Fruit fly (Drosophila melanogaster): ENCODE measurements around the gene TotF.

TotF gene

dm6 chr2L:19958520-19959161 lies 46.5 kb upstream of the TotF start, which contains the start of gene COX4 (continued):
- no peak for TF ChIP-seq CG6654 (GFP tag; optimal IDR thresholded peaks at IDR 0.05)
- no peak for TF ChIP-seq CG9817 (tag; optimal IDR thresholded peaks at IDR 0.05)
- TF ChIP-seq CG18764 (GFP tag; optimal IDR thresholded peaks at IDR 0.05) = no peak
- TF ChIP-seq sisA (GFP tag; IDR thresholded peaks at IDR 0.05) = no peak
- no peak for TF ChIP-seq Sin3A (optimal IDR thresholded peaks at IDR 0.05)
- no peak for TF ChIP-seq cwo (GFP tag; optimal IDR thresholded peaks at IDR 0.05)
- TF ChIP-seq ara (GFP tag; IDR thresholded peaks at IDR 0.05) = no peak
- TF ChIP-seq Mes4 (GFP tag; optimal IDR thresholded peaks at IDR 0.05) = no peak
- TF ChIP-seq zf30C (GFP tag; optimal IDR thresholded peaks at IDR 0.05) = no peak
- TF ChIP-seq CG15011 (GFP tag; optimal IDR thresholded peaks at IDR 0.05) = no peak
- no peak for TF ChIP-seq Gug (GFP tag; IDR thresholded peaks at IDR 0.05)
- peak; percentile 78 for TF ChIP-seq BEAF-32 (GFP tag; optimal IDR thresholded peaks at IDR 0.05)
- no peak for TF ChIP-seq CG8944 (GFP tag; optimal IDR thresholded peaks at IDR 0.05)
- TF ChIP-seq CG10431 (GFP tag; optimal IDR thresholded peaks at IDR 0.05) = no peak
- TF ChIP-seq klu (GFP tag; IDR thresholded peaks at IDR 0.05) = no peak
- TF ChIP-seq CG2116 (GFP tag; optimal IDR thresholded peaks at IDR 0.05) = peak; percentile 75
- no peak for TF ChIP-seq CG2875 (GFP tag; optimal IDR thresholded peaks at IDR 0.05)
- TF ChIP-seq zfh1 (GFP tag; IDR thresholded peaks at IDR 0.05) = no peak
- TF ChIP-seq CrebB (tag; optimal IDR thresholded peaks at IDR 0.05) = no peak
- no peak for TF ChIP-seq kay (GFP tag; optimal IDR thresholded peaks at IDR 0.05)
- no peak for TF ChIP-seq danr (GFP tag; IDR thresholded peaks at IDR 0.05)
- no peak for TF ChIP-seq NC2α (GFP tag; optimal IDR thresholded peaks at IDR 0.05)
- TF ChIP-seq CG15269 (tag; optimal IDR thresholded peaks at IDR 0.05) = no peak
- no peak for TF ChIP-seq CG7745 (tag; optimal IDR thresholded peaks at IDR 0.05)
- TF ChIP-seq CG17612 (GFP tag; IDR thresholded peaks at IDR 0.05) = no peak
- no peak for TF ChIP-seq crp (GFP tag; optimal IDR thresholded peaks at IDR 0.05)
- no peak for TF ChIP-seq emc (GFP tag; optimal IDR thresholded peaks at IDR 0.05)
- TF ChIP-seq CG11723 (GFP tag; optimal IDR thresholded peaks at IDR 0.05) = no peak
- TF ChIP-seq Hr51 (GFP tag; optimal IDR thresholded peaks at IDR 0.05) = no peak
- peak; percentile 27 for TF ChIP-seq gsb-n (tag; optimal IDR thresholded peaks at IDR 0.05)
- TF ChIP-seq CG18476 (GFP tag; optimal IDR thresholded peaks at IDR 0.05) = no peak
- no peak for TF ChIP-seq CG7786 (GFP tag; optimal IDR thresholded peaks at IDR 0.05)
- TF ChIP-seq CHES-1-like (GFP tag; optimal IDR thresholded peaks at IDR 0.05) = no peak
- TF ChIP-seq Oaz (GFP tag; IDR thresholded peaks at IDR 0.05) = no peak
- no peak for TF ChIP-seq CG1529 (GFP tag; optimal IDR thresholded peaks at IDR 0.05)
- TF ChIP-seq Dad (GFP tag; optimal IDR thresholded peaks at IDR 0.05) = no peak
- TF ChIP-seq da (GFP tag; optimal IDR thresholded peaks at IDR 0.05) = no peak
- no peak for TF ChIP-seq crc (GFP tag; optimal IDR thresholded peaks at IDR 0.05)
- TF ChIP-seq dpn (GFP tag; optimal IDR thresholded peaks at IDR 0.05) = no peak
- TF ChIP-seq NFAT (GFP tag; IDR thresholded peaks at IDR 0.05) = no peak
- no peak for TF ChIP-seq CG17802 (tag; optimal IDR thresholded peaks at IDR 0.05)
- no peak for TF ChIP-seq Hmx (GFP tag; optimal IDR thresholded peaks at IDR 0.05)
- TF ChIP-seq Hand (GFP tag; optimal IDR thresholded peaks at IDR 0.05) = no peak
- TF ChIP-seq CG3838 (GFP tag; optimal IDR thresholded peaks at IDR 0.05) = no peak
- TF ChIP-seq mirr (GFP tag; optimal IDR thresholded peaks at IDR 0.05) = no peak
- no peak for TF ChIP-seq CG18262 (tag; optimal IDR thresholded peaks at IDR 0.05)
- no peak for TF ChIP-seq CG34376 (GFP tag; optimal IDR thresholded peaks at IDR 0.05)
- no peak for TF ChIP-seq HHEX (GFP tag; optimal IDR thresholded peaks at IDR 0.05)
- TF ChIP-seq Ssrp (tag; optimal IDR thresholded peaks at IDR 0.05) = no peak
- TF ChIP-seq Poxn (GFP tag; IDR thresholded peaks at IDR 0.05) = no peak
- peak; percentile 25 for TF ChIP-seq Abd-B (GFP tag; optimal IDR thresholded peaks at IDR 0.05)

Measured in whole organism, embryonic.